Worm (Caenorhabditis elegans) whole organism, mixed stage, embryonic: ENCODE measurements around the gene vrk-1.

Experiments used
- blmp-1 ChIP-seq: fragments of 150-350 bp; optimal IDR thresholded peaks from 2 replicates; lab custom pipeline; 2014; ENCODE audit warnings: missing biosample characterization, missing genetic modification characterization
- ceh-39 ChIP-seq: fragments of 150-350 bp; optimal IDR thresholded peaks from 2 replicates; lab custom pipeline; 2014; ENCODE audit warnings: missing biosample characterization, missing genetic modification characterization
- lin-13 ChIP-seq: fragments of 150-350 bp; optimal IDR thresholded peaks from 2 replicates; lab custom pipeline; 2014; ENCODE audit warnings: missing biosample characterization, missing genetic modification characterization
- lsy-2 ChIP-seq: fragments of 150-350 bp; optimal IDR thresholded peaks from 2 replicates; lab custom pipeline; 2014; ENCODE audit warnings: missing biosample characterization, missing genetic modification characterization
- mab-5 ChIP-seq: fragments of 150-350 bp; optimal IDR thresholded peaks from 2 replicates; lab custom pipeline; 2014; ENCODE audit warnings: missing biosample characterization, missing genetic modification characterization
- nhr-12 ChIP-seq: fragments of 150-350 bp; optimal IDR thresholded peaks from 2 replicates; lab custom pipeline; 2014; ENCODE audit warnings: missing biosample characterization, missing genetic modification characterization
- nhr-2 ChIP-seq: fragments of 150-350 bp; optimal IDR thresholded peaks from 2 replicates; lab custom pipeline; 2014; ENCODE audit warnings: missing biosample characterization, missing genetic modification characterization
- nhr-237 ChIP-seq: fragments of 150-350 bp; optimal IDR thresholded peaks from 2 replicates; lab custom pipeline; 2014; ENCODE audit warnings: missing biosample characterization, missing genetic modification characterization
- nhr-28 ChIP-seq: fragments of 150-350 bp; optimal IDR thresholded peaks from 2 replicates; lab custom pipeline; 2014; ENCODE audit warnings: missing biosample characterization, missing genetic modification characterization
- pha-4 ChIP-seq: fragments of 150-350 bp; optimal IDR thresholded peaks from 2 replicates; lab custom pipeline; 2018; ENCODE audit warnings: missing biosample characterization, missing genetic modification reagents, missing genetic modification characterization
- snpc-4 ChIP-seq: fragments of 150-350 bp; optimal IDR thresholded peaks from 2 replicates; lab custom pipeline; 2014; ENCODE audit warnings: missing biosample characterization, missing genetic modification characterization
- zip-8 ChIP-seq: fragments of 150-350 bp; optimal IDR thresholded peaks from 2 replicates; lab custom pipeline; 2014; ENCODE audit warnings: missing biosample characterization, missing genetic modification characterization
- ztf-11 ChIP-seq: fragments of 150-350 bp; optimal IDR thresholded peaks from 2 replicates; lab custom pipeline; 2014; ENCODE audit warnings: missing biosample characterization, missing genetic modification characterization

- no peak for TF ChIP-seq nhr-28
- TF ChIP-seq nhr-12 (tag; lab: Kevin White, UChicago) = no peak
- no peak for TF ChIP-seq ceh-39
- TF ChIP-seq lin-13 (tag; lab: Kevin White, UChicago) = no peak
- TF ChIP-seq ztf-11 (tag; lab: Kevin White, UChicago) = no peak
- no peak for TF ChIP-seq blmp-1 (tag; lab: Kevin White, UChicago)
- TF ChIP-seq zip-8 (tag; lab: Kevin White, UChicago) = no peak
- no peak for TF ChIP-seq nhr-2 (tag; lab: Kevin White, UChicago)
- no peak for TF ChIP-seq lsy-2 (tag; lab: Kevin White, UChicago)
- no peak for TF ChIP-seq pha-4 (tag; lab: Kevin White, UChicago)
- TF ChIP-seq mab-5 (tag; lab: Kevin White, UChicago) = no peak
- TF ChIP-seq nhr-237 (tag; lab: Kevin White, UChicago) = no peak
- no peak for TF ChIP-seq snpc-4 (tag; lab: Kevin White, UChicago)
These were observed 43.2 kb downstream of the vrk-1 start for ce11 chrII:5964962-5965361.
